Worm (Caenorhabditis elegans): ENCODE measurements around the gene osm-1.

DNA sequence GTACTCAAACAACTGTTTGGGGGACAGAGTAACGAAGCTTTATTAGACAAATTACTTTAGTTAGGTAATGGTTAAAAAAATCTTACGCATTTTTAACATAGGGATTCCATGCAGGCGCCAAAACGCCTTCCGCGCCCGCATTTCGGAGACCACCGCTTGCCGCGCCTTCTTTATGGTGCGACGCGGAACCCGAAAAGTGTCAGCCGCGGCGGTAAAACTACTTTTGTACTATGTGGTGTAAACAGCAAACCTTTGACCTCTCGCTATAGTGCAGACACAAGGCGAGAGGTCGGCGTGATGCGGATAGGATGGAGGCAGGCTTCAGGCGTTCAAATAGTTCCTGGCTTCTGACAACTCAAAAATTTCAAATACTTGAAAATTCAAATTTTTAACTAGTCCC lies 34.8 kb downstream of the osm-1 start:
- TF ChIP-seq blmp-1 (tag; optimal IDR thresholded peaks at IDR 0.05; ENCODE audit: insufficient read depth) (no peak), snpc-4 (tag; optimal IDR thresholded peaks at IDR 0.05) (no peak), nhr-11 (tag; optimal IDR thresholded peaks at IDR 0.05) (no peak), peb-1 (tag; optimal IDR thresholded peaks at IDR 0.05) (no peak), nhr-25 (tag; optimal IDR thresholded peaks at IDR 0.05) (no peak), F13H6.1 (tag; optimal IDR thresholded peaks at IDR 0.05) (no peak), aly-2 (tag; optimal IDR thresholded peaks at IDR 0.05) (no peak)
